Fruit fly (Drosophila melanogaster): ENCODE data around the gene CG18662.

- TF ChIP-seq ttk (optimal IDR thresholded peaks at IDR 0.05) (no peak), Myc (optimal IDR thresholded peaks at IDR 0.05) (no peak), h (optimal IDR thresholded peaks at IDR 0.05) (no peak), Sin3A (optimal IDR thresholded peaks at IDR 0.05) (no peak), psq (optimal IDR thresholded peaks at IDR 0.05) (no peak), insv (optimal IDR thresholded peaks at IDR 0.05) (no peak)
These were observed 22.4 kb upstream of the CG18662 start for dm6 chr2L:8958046-8958497.
